Fruit fly (Drosophila melanogaster): Measurements from ENCODE around the gene Klc.

Klc gene

DNA sequence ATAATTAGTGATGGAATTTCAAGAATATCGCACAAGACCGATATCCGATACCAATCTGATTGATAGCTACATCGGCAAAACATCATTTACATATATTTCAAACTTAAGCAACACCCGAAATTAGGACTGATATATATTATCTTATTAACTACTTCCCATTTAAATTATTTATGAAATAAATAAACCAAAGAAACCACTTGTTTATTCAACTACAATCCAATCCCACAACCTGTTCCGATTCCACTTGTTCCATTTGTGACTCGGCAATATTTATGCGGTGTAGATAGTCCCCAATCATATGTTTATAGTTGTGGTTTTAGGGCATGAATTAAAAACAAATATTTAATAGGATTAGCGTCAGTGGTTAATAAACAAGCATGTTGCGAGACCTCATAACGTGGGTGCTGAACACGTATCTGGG lies 4.9 kb upstream of the Klc start, which contains the start of the genes CG10973 and Vps13D (continued):
- TF ChIP-seq seq (GFP tag; IDR thresholded peaks at IDR 0.05) (peak; percentile 67), Dip2 (GFP tag; IDR thresholded peaks at IDR 0.05) (no peak), emc (GFP tag; optimal IDR thresholded peaks at IDR 0.05) (no peak), CG32767 (GFP tag; IDR thresholded peaks at IDR 0.05) (no peak), Kr (GFP tag; optimal IDR thresholded peaks at IDR 0.05) (no peak), slbo (GFP tag; IDR thresholded peaks at IDR 0.05) (no peak), CG2199 (GFP tag; IDR thresholded peaks at IDR 0.05) (no peak), caup (GFP tag; optimal IDR thresholded peaks at IDR 0.05; ENCODE audit: severe bottlenecking) (no peak), CG11247 (GFP tag; IDR thresholded peaks at IDR 0.05) (no peak), CG13424 (tag; optimal IDR thresholded peaks at IDR 0.05) (peak; percentile 80), Hmx (GFP tag; optimal IDR thresholded peaks at IDR 0.05) (no peak), E2f2 (GFP tag; IDR thresholded peaks at IDR 0.05) (peak; percentile 40; the same call in 1 of the 2 replicates), ewg (GFP tag; optimal IDR thresholded peaks at IDR 0.05) (no peak), cg (GFP tag; optimal IDR thresholded peaks at IDR 0.05) (no peak), CG8924 (tag; optimal IDR thresholded peaks at IDR 0.05) (no peak), CG7556 (GFP tag; optimal IDR thresholded peaks at IDR 0.05) (no peak), salm (tag; optimal IDR thresholded peaks at IDR 0.05) (no peak), pzg (GFP tag; optimal IDR thresholded peaks at IDR 0.05) (peak; percentile 84), eve (GFP tag; optimal IDR thresholded peaks at IDR 0.05) (peak in 1 of 2 experiments; percentile 66), CG7839 (tag; optimal IDR thresholded peaks at IDR 0.05) (no peak), sr (GFP tag; IDR thresholded peaks at IDR 0.05) (no peak), NC2β (GFP tag; optimal IDR thresholded peaks at IDR 0.05) (peak; percentile 18), CG8478 (optimal IDR thresholded peaks at IDR 0.05) (no peak), Sox102F (GFP tag; optimal IDR thresholded peaks at IDR 0.05) (no peak), tx (GFP tag; optimal IDR thresholded peaks at IDR 0.05) (no peak), CG10654 (GFP tag; optimal IDR thresholded peaks at IDR 0.05) (peak; percentile 7), CG8359 (GFP tag; optimal IDR thresholded peaks at IDR 0.05; ENCODE audit: borderline replicate concordance) (peak; percentile 50), Bgb (GFP tag; IDR thresholded peaks at IDR 0.05; ENCODE audit: partially characterized antibody) (peak; percentile 87), ind (GFP tag; optimal IDR thresholded peaks at IDR 0.05) (no peak), HHEX (GFP tag; optimal IDR thresholded peaks at IDR 0.05) (no peak), CG8281 (tag; optimal IDR thresholded peaks at IDR 0.05) (no peak), CG4404 (GFP tag; IDR thresholded peaks at IDR 0.05) (no peak), Dll (GFP tag; IDR thresholded peaks at IDR 0.05; ENCODE audit: partially characterized antibody) (peak; percentile 95), Lpt (GFP tag; optimal IDR thresholded peaks at IDR 0.05) (no peak), Sox100B (GFP tag; optimal IDR thresholded peaks at IDR 0.05) (peak; percentile 60), lola (GFP tag; optimal IDR thresholded peaks at IDR 0.05) (no peak), Eip74EF (GFP tag; optimal IDR thresholded peaks at IDR 0.05) (no peak), Neu2 (GFP tag; optimal IDR thresholded peaks at IDR 0.05; ENCODE audit: borderline replicate concordance) (no peak), CG12104 (GFP tag; optimal IDR thresholded peaks at IDR 0.05) (peak; percentile 27), CG33213 (GFP tag; optimal IDR thresholded peaks at IDR 0.05) (peak; percentile 71), Ssrp (tag; optimal IDR thresholded peaks at IDR 0.05) (no peak), tll (GFP tag; optimal IDR thresholded peaks at IDR 0.05) (peak in 1 of 2 experiments; percentile 61), fd64A (GFP tag; optimal IDR thresholded peaks at IDR 0.05) (peak; percentile 90), pb (GFP tag; optimal IDR thresholded peaks at IDR 0.05) (no peak), fu2 (GFP tag; optimal IDR thresholded peaks at IDR 0.05) (no peak), twi (tag; optimal IDR thresholded peaks at IDR 0.05) (no peak), CG2889 (GFP tag; IDR thresholded peaks at IDR 0.05) (no peak), aop (GFP tag; IDR thresholded peaks at IDR 0.05) (no peak), CG9932 (GFP tag; IDR thresholded peaks at IDR 0.05) (no peak), ato (GFP tag; IDR thresholded peaks at IDR 0.05; ENCODE audit: partially characterized antibody) (no peak; the same call in none of the 2 replicates), CG34422 (GFP tag; IDR thresholded peaks at IDR 0.05) (peak; percentile 64; the same call in 1 of the 3 replicates)
